Worm (Caenorhabditis elegans) whole organism, L1 larva: ENCODE results near the gene H34I24.1.

Experiments used
- Y116A8C.19 ChIP-seq: sonication (generic microtip); optimal IDR thresholded peaks from 2 replicates; lab custom pipeline; 2016; ENCODE audit warnings: missing compliant biosample characterization, missing genetic modification characterization, borderline replicate concordance
- ama-1 ChIP-seq: fragments of 150-350 bp; optimal IDR thresholded peaks from 2 replicates; lab custom pipeline; 2014
- dsc-1 ChIP-seq: sonication (generic microtip); optimal IDR thresholded peaks from 2 replicates; lab custom pipeline; 2016; ENCODE audit warnings: mild to moderate bottlenecking, missing genetic modification characterization, missing compliant biosample characterization
- jun-1 ChIP-seq: fragments of 150-350 bp; optimal IDR thresholded peaks from 2 replicates; lab custom pipeline; 2014; ENCODE audit warnings: missing biosample characterization, missing genetic modification reagents, missing genetic modification characterization
- lin-13 ChIP-seq: fragments of 150-350 bp; optimal IDR thresholded peaks from 2 replicates; lab custom pipeline; 2014; ENCODE audit warnings: missing biosample characterization, missing genetic modification reagents, missing genetic modification characterization
- nhr-76 ChIP-seq: sonication (generic microtip); optimal IDR thresholded peaks from 2 replicates; lab custom pipeline; 2017; ENCODE audit warnings: missing biosample characterization, missing genetic modification characterization
- skn-1 ChIP-seq: fragments of 150-350 bp; optimal IDR thresholded peaks from 2 replicates; lab custom pipeline; 2014; ENCODE audit warnings: missing biosample characterization, missing genetic modification characterization
- snpc-4 ChIP-seq: fragments of 150-350 bp; optimal IDR thresholded peaks from 2 replicates; lab custom pipeline; 2014; ENCODE audit warnings: missing biosample characterization, missing genetic modification characterization
- unc-130 ChIP-seq: fragments of 150-350 bp; optimal IDR thresholded peaks from 2 replicates; lab custom pipeline; 2017; ENCODE audit warnings: missing biosample characterization, missing genetic modification characterization, inconsistent platforms
- vab-15 ChIP-seq: sonication (generic microtip); optimal IDR thresholded peaks from 2 replicates; lab custom pipeline; 2017; ENCODE audit warnings: missing genotype, mild to moderate bottlenecking, missing genetic modification characterization, missing compliant biosample characterization
- ztf-4 ChIP-seq: fragments of 150-350 bp; optimal IDR thresholded peaks from 2 replicates; lab custom pipeline; 2014; ENCODE audit warnings: missing biosample characterization, missing genetic modification characterization

DNA sequence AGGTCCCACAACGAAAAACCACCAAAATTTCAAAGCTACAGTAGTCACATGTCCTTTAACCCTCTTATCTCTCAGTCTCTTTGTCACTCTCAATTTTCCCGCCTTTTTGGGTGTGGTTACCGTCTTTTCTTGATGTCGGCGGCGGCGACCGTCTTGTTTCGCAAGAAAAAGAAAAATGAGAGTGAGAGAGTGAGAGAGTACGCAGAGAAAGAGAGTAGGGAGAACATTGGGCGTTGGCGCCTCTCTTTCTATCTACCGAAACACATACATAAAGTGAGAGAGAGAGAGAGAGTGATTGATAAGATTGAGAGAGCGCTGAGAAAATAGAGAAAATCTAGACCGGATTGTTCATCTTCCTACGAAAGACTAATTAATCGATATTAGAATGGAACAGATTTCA lies 29.1 kb downstream of the H34I24.1 start:
- TF ChIP-seq ztf-4 = no peak
- TF ChIP-seq jun-1 = peak; percentile 55
- TF ChIP-seq nhr-76 = no peak
- TF ChIP-seq lin-13 (GFP tag; lab: Kevin White, UChicago) = peak; percentile 75
- no peak for TF ChIP-seq vab-15 (tag; lab: Kevin White, UChicago)
- no peak for TF ChIP-seq dsc-1 (tag; lab: Kevin White, UChicago)
- peak; percentile 59 for TF ChIP-seq skn-1 (tag; lab: Kevin White, UChicago)
- TF ChIP-seq ama-1 (lab: Kevin White, UChicago) = no peak
- no peak for TF ChIP-seq snpc-4 (tag; lab: Kevin White, UChicago)
- no peak for TF ChIP-seq Y116A8C.19 (tag; lab: Kevin White, UChicago)
- no peak for TF ChIP-seq unc-130 (tag; lab: Kevin White, UChicago)
